Worm (Caenorhabditis elegans): ENCODE results near the gene Y57G7A.3.

DNA sequence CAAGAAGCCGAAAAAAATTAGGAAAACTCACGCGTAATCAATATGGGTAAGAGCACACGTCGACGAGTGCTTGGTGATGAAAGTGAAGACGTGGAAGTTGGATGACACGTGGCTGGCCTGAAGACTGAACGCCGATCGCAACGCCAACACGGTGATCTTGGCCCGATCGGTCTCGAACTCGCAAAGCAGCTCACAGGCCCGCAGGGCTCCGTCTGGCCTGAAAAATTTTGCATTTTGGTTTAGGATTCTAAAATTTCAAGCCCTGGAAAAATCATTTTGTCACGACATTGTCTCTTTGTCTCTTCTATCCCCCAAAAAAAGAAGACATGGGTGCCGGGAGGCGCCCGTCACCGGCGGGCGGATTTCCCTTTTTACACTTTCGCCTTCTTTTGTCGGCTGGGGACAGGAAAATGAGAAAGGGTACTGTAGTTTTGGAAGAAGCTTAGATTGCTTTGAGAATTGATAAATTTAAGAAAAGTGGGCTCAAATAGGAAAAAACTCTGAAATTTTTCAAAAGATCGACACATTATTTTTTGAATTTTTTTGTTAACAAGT lies 44.3 kb upstream of the Y57G7A.3 start:
- no peak for TF ChIP-seq hlh-30 (tag; optimal IDR thresholded peaks at IDR 0.05; ENCODE audit: insufficient read depth)
- TF ChIP-seq dve-1 (tag; optimal IDR thresholded peaks at IDR 0.05): no peak
- TF ChIP-seq sox-4 (tag; optimal IDR thresholded peaks at IDR 0.05): no peak
- no peak for TF ChIP-seq rnt-1 (tag; optimal IDR thresholded peaks at IDR 0.05)
- TF ChIP-seq pax-1 (tag; optimal IDR thresholded peaks at IDR 0.05): no peak
- TF ChIP-seq ceh-6 (GFP tag; optimal IDR thresholded peaks at IDR 0.05): no peak
- TF ChIP-seq unc-86 (tag; optimal IDR thresholded peaks at IDR 0.05): no peak
- no peak for TF ChIP-seq unc-55 (GFP tag; optimal IDR thresholded peaks at IDR 0.05)
- no peak for TF ChIP-seq nhr-11 (tag; optimal IDR thresholded peaks at IDR 0.05)
- no peak for TF ChIP-seq fkh-10 (GFP tag; optimal IDR thresholded peaks at IDR 0.05)
- TF ChIP-seq pqm-1 (tag; optimal IDR thresholded peaks at IDR 0.05): no peak
- no peak for TF ChIP-seq tbx-2 (tag; optimal IDR thresholded peaks at IDR 0.05)
- TF ChIP-seq gmeb-2 (tag; optimal IDR thresholded peaks at IDR 0.05): no peak

All from whole organism, late embryonic.